Worm (Caenorhabditis elegans): Measurements from ENCODE around the gene ptp-8.

The ptp-8 gene

DNA sequence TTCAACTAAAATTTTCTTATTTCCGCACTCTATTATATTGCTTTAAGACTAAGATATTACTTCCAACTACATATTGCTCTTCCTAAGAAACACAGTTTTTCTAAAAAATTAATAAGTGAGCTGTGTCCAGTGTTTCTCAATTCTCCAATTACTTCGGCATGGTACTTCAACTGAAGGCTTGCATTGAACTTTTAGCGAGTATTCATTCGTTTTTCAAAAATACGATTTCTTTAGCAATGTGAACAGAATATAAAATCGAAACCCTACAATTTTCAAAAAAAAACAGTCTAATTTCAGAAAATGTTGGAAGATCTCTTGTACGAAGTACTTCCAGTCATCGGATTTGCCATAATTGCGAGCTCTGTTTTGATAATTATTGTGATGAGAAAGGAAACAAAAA is 39.1 kb downstream of the ptp-8 start, which contains the start of gene srtx-1:
Gene srtx-1, plus strand, starts transcription at position 301 of the 400 bp plus-strand sequence.
- no peak for TF ChIP-seq daf-12 (tag; optimal IDR thresholded peaks at IDR 0.05)
- TF ChIP-seq zfp-2 (tag; optimal IDR thresholded peaks at IDR 0.05), result no peak
- peak in 1 of 2 experiments; percentile 70 for TF ChIP-seq unc-62 (GFP tag; optimal IDR thresholded peaks at IDR 0.05 in 1 of 2)
- TF ChIP-seq unc-62 (tag; optimal IDR thresholded peaks at IDR 0.05), result no peak
- no peak for TF ChIP-seq ceh-32 (tag; optimal IDR thresholded peaks at IDR 0.05; ENCODE audit: poor library complexity)
- no peak for TF ChIP-seq ces-1 (GFP tag; optimal IDR thresholded peaks at IDR 0.05)
- no peak for TF ChIP-seq fkh-10 (GFP tag; optimal IDR thresholded peaks at IDR 0.05)

DNA sequence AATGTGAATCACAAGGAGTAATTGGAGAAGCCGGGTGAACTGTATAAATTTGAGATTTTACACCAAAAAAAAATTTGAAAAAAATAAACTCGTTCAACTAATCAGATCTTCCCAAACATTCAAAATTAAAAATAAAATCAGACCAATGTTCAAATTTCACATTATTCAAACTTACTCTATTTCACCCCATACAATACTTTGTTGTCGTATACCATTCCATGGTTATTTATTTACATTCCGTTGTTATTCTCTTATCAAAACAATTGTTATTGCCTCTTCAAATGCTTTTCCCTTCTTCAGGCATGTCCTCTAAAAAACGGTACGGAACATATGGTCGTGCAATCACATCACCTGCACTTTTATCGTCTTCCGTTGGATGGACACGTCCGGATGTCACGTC is 42.3 kb downstream of the ptp-8 start, which contains the start of gene unc-82:
Gene unc-82, plus strand, starts transcription at position 301 of the 400 bp plus-strand sequence.
- TF ChIP-seq lin-38 (GFP tag; IDR thresholded peaks at IDR 0.05) (no peak), aha-1 (tag) (peak; percentile 74)

DNA sequence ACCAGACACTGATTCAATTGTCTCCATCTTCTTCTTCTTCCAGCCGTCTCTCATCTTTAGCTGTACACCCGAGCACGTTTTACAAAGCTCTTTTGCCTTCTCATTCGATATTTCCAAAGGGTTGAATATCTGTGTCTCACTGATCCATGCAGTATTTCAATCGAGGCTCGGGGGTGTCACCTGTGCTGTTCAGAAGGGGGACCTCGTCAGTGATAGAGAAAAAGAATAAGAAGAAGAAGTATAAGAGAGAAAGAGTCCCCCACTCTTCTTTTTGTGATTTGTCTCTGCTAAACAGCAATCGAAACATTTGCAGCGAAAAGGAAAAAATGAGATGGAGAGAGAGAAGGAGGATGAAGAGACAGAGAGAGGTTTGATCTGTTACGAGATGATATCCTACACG is 44.2 kb downstream of the ptp-8 start:
- no peak for TF ChIP-seq egl-43 (GFP tag; IDR thresholded peaks at IDR 0.05)
- TF ChIP-seq daf-16 (GFP tag; optimal IDR thresholded peaks at IDR 0.05), result peak in 1 of 2 experiments; percentile 18
- no peak for TF ChIP-seq daf-16 (tag; optimal IDR thresholded peaks at IDR 0.05)
- no peak for TF ChIP-seq unc-130 (GFP tag; optimal IDR thresholded peaks at IDR 0.05)
- no peak for TF ChIP-seq dmd-6 (GFP tag; IDR thresholded peaks at IDR 0.05)
- TF ChIP-seq nhr-11 (tag; optimal IDR thresholded peaks at IDR 0.05), result peak; percentile 63
- no peak for TF ChIP-seq tra-1 (GFP tag; IDR thresholded peaks at IDR 0.05)
- TF ChIP-seq aha-1 (tag), result peak; percentile 40
- no peak for TF ChIP-seq zip-11 (GFP tag; IDR thresholded peaks at IDR 0.05)
- TF ChIP-seq dpl-1 (GFP tag; optimal IDR thresholded peaks at IDR 0.05), result no peak

DNA sequence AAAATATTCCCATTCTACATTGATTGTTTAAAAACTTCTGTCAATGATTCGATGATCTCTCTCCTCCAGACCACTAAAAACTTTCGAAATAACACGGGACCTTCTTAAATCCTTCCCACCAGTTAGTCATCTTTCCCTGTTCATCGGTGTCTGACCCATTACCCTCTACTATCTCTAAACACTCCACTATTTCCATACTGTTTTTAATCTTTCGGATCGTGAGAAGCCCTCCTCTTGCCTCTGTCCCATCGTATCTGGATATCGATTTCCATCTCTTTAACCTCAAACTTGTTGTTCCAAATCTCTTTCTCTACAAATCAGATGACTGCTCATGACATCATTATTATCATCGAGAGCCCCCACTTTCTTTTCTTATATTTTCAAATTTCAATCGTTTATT is 46.5 kb downstream of the ptp-8 start:
- no peak for TF ChIP-seq pqm-1 (tag; optimal IDR thresholded peaks at IDR 0.05)

DNA sequence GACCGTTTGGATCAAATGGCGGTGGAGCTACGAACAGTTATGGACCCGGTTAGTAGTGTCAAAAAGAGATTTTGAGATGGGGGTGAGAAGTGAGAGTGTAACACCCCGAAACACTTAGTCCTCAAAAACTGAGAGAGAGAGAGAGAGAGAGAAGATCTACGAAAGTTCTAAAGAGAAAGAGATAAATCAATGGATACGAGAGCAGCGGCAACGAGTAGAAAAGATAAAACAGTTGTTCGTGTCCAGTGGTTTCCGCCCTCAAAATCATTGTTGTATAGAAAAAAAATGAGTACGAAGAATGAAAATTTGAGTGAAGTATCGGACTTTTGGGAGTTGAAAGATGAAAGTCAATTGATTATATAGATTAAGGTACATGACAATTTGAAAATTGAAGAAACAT is 47.1 kb downstream of the ptp-8 start:
- TF ChIP-seq nhr-48 (tag; optimal IDR thresholded peaks at IDR 0.05) (no peak), dmd-8 (GFP tag; IDR thresholded peaks at IDR 0.05) (no peak)

DNA sequence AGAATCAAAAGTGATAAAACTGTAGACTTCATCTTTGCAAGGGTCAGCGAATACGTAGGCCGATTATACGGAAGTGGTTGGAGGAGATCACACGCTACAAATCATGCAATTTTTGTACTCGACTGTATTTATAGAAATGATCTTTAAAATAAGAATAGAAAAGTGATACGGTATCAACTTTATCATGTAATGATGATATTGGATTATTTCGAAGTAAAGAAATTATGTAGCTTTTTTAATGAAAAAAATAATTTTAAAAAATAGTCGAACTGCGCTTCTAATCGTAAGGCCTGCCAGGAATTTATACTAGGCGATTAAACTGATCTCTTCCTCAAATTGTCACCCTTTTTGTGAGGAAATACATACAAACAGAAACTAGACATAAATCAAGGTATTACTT is 52.0 kb downstream of the ptp-8 start, which contains the start of gene B0496.11:
Gene B0496.11, minus strand, starts transcription at position 101 of the 400 bp plus-strand sequence.
- TF ChIP-seq nhr-6 (tag; optimal IDR thresholded peaks at IDR 0.05) (no peak), ztf-11 (tag; optimal IDR thresholded peaks at IDR 0.05) (no peak), vab-7 (GFP tag; IDR thresholded peaks at IDR 0.05) (no peak)
